Worm (Caenorhabditis elegans) whole organism, L2 larva: ENCODE data around the gene R74.7.

ENCODE experiments used
- R02D3.7 ChIP-seq: fragments of 150-350 bp; optimal IDR thresholded peaks from 2 replicates; lab custom pipeline; 2014; ENCODE audit warnings: missing biosample characterization, missing genetic modification characterization
- blmp-1 ChIP-seq: sonication (generic microtip); optimal IDR thresholded peaks from 2 replicates; lab custom pipeline; 2017; ENCODE audit warnings: missing genetic modification characterization, mild to moderate bottlenecking, missing compliant biosample characterization, antibody characterized with exemption, moderate library complexity; ENCODE audit not compliant: insufficient read depth
- egl-27 ChIP-seq: sonication (generic microtip); optimal IDR thresholded peaks from 3 replicates; lab custom pipeline; 2017; ENCODE audit warnings: missing biosample characterization, missing genetic modification reagents, missing genetic modification characterization
- elt-3 ChIP-seq: sonication (generic microtip); optimal IDR thresholded peaks from 2 replicates; lab custom pipeline; 2017; ENCODE audit warnings: missing biosample characterization, missing genetic modification characterization
- nhr-11 ChIP-seq: fragments of 150-350 bp; optimal IDR thresholded peaks from 2 replicates; lab custom pipeline; 2014; ENCODE audit warnings: missing biosample characterization, missing genetic modification characterization
- nhr-77 ChIP-seq: fragments of 150-350 bp; optimal IDR thresholded peaks from 2 replicates; lab custom pipeline; 2014; ENCODE audit warnings: missing biosample characterization, missing genetic modification characterization
- unc-39 ChIP-seq: fragments of 150-350 bp; optimal IDR thresholded peaks from 2 replicates; lab custom pipeline; 2014; ENCODE audit warnings: missing biosample characterization, missing genetic modification characterization
- unc-62 ChIP-seq: fragments of 150-350 bp; optimal IDR thresholded peaks from 2 replicates; lab custom pipeline; 2014; ENCODE audit warnings: missing biosample characterization, missing genetic modification reagents, missing genetic modification characterization

ce11 chrIII:4241181-4241580 lies 37.0 kb downstream of the R74.7 start:
- TF ChIP-seq R02D3.7 (tag; lab: Kevin White, UChicago) (no peak), elt-3 (tag; lab: Kevin White, UChicago) (no peak), blmp-1 (tag; lab: Kevin White, UChicago) (no peak), nhr-77 (tag; lab: Kevin White, UChicago) (no peak), egl-27 (tag; lab: Kevin White, UChicago) (no peak), nhr-11 (tag; lab: Kevin White, UChicago) (no peak), unc-39 (tag; lab: Kevin White, UChicago) (no peak), unc-62 (GFP tag; lab: Kevin White, UChicago) (no peak)
